Worm (Caenorhabditis elegans) whole organism, L3 larva: ENCODE results near the gene rpn-11.

Source experiments
- R02D3.7 ChIP-seq: fragments of 150-350 bp; optimal IDR thresholded peaks from 2 replicates; lab custom pipeline; 2014; ENCODE audit warnings: missing biosample characterization, missing genetic modification characterization
- ZK546.5 ChIP-seq: sonication (generic microtip); optimal IDR thresholded peaks from 2 replicates; lab custom pipeline; 2017; ENCODE audit warnings: missing biosample characterization, missing genetic modification characterization
- aly-2 ChIP-seq: fragments of 150-350 bp; optimal IDR thresholded peaks from 2 replicates; lab custom pipeline; 2014; ENCODE audit warnings: missing biosample characterization, missing genetic modification characterization
- ama-1 ChIP-seq: fragments of 150-350 bp; optimal IDR thresholded peaks from 2 replicates; lab custom pipeline; 2018
- ceh-16 ChIP-seq: sonication (generic microtip); optimal IDR thresholded peaks from 2 replicates; lab custom pipeline; 2017; ENCODE audit warnings: missing biosample characterization, missing genetic modification characterization
- ceh-28 ChIP-seq: fragments of 150-350 bp; optimal IDR thresholded peaks from 2 replicates; lab custom pipeline; 2014; ENCODE audit warnings: missing biosample characterization, missing genetic modification reagents, missing genetic modification characterization
- ceh-82 ChIP-seq: fragments of 150-350 bp; optimal IDR thresholded peaks from 2 replicates; lab custom pipeline; 2014; ENCODE audit warnings: missing biosample characterization, missing genetic modification characterization
- ceh-9 ChIP-seq: sonication (generic microtip); optimal IDR thresholded peaks from 2 replicates; lab custom pipeline; 2018; ENCODE audit warnings: missing biosample characterization, missing genetic modification characterization
- daf-12 ChIP-seq: fragments of 150-350 bp; optimal IDR thresholded peaks from 2 replicates; lab custom pipeline; 2014; ENCODE audit warnings: missing biosample characterization, missing genetic modification reagents, missing genetic modification characterization
- egl-5 ChIP-seq: fragments of 150-350 bp; optimal IDR thresholded peaks from 2 replicates; lab custom pipeline; 2017; ENCODE audit warnings: missing biosample characterization, missing genetic modification reagents, missing genetic modification characterization, inconsistent platforms
- elt-1 ChIP-seq: fragments of 150-350 bp; optimal IDR thresholded peaks from 2 replicates; lab custom pipeline; 2014; ENCODE audit warnings: missing biosample characterization, missing genetic modification characterization
- elt-3 ChIP-seq, 3 experiments: fragments of 150-350 bp in 1 of 3; sonication (generic microtip) in 2 of 3; optimal IDR thresholded peaks; 2 replicates in 2 of 3; 4 replicates in 1 of 3; lab custom pipeline; 2014 to 2017; ENCODE audit warnings: missing biosample characterization in 3 of 3, missing genetic modification characterization in 3 of 3
- eor-1 ChIP-seq, 2 experiments: fragments of 150-350 bp; optimal IDR thresholded peaks; 2 replicates each; lab custom pipeline; 2014 to 2018; ENCODE audit warnings: missing biosample characterization in 2 of 2, missing genetic modification characterization in 2 of 2
- fkh-2 ChIP-seq: fragments of 150-350 bp; optimal IDR thresholded peaks from 2 replicates; lab custom pipeline; 2014; ENCODE audit warnings: missing biosample characterization, missing genetic modification reagents, missing genetic modification characterization
- fos-1 ChIP-seq: fragments of 150-350 bp; optimal IDR thresholded peaks from 2 replicates; lab custom pipeline; 2014; ENCODE audit warnings: missing biosample characterization, missing genetic modification characterization
- jun-1 ChIP-seq: fragments of 150-350 bp; optimal IDR thresholded peaks from 2 replicates; lab custom pipeline; 2014; ENCODE audit warnings: missing biosample characterization, missing genetic modification reagents, missing genetic modification characterization
- lin-39 ChIP-seq: fragments of 150-350 bp; optimal IDR thresholded peaks from 2 replicates; lab custom pipeline; 2018; ENCODE audit warnings: missing biosample characterization, missing genetic modification reagents, missing genetic modification characterization
- lsy-12 ChIP-seq: sonication (generic microtip); optimal IDR thresholded peaks from 2 replicates; lab custom pipeline; 2016; ENCODE audit warnings: mild to moderate bottlenecking, missing genetic modification characterization, missing compliant biosample characterization
- mml-1 ChIP-seq: fragments of 150-350 bp; sonication (generic microtip); optimal IDR thresholded peaks from 3 replicates; lab custom pipeline; 2014; ENCODE audit warnings: missing biosample characterization, missing genetic modification characterization
- nfya-1 ChIP-seq: sonication (generic microtip); optimal IDR thresholded peaks from 2 replicates; lab custom pipeline; 2017; ENCODE audit warnings: missing genetic modification characterization, mild to moderate bottlenecking, missing compliant biosample characterization, antibody characterized with exemption, moderate library complexity; ENCODE audit not compliant: insufficient read depth
- nhr-11 ChIP-seq: fragments of 150-350 bp; optimal IDR thresholded peaks from 2 replicates; lab custom pipeline; 2014; ENCODE audit warnings: missing biosample characterization, missing genetic modification characterization
- nhr-12 ChIP-seq: fragments of 150-350 bp; optimal IDR thresholded peaks from 2 replicates; lab custom pipeline; 2014; ENCODE audit warnings: missing biosample characterization, missing genetic modification characterization
- nhr-23 ChIP-seq: fragments of 150-350 bp; optimal IDR thresholded peaks from 2 replicates; lab custom pipeline; 2014; ENCODE audit warnings: missing biosample characterization, missing genetic modification reagents, missing genetic modification characterization
- nhr-237 ChIP-seq: fragments of 150-350 bp; optimal IDR thresholded peaks from 2 replicates; lab custom pipeline; 2014; ENCODE audit warnings: missing biosample characterization, missing genetic modification characterization
- nhr-25 ChIP-seq: sonication (generic microtip); optimal IDR thresholded peaks from 2 replicates; lab custom pipeline; 2017; ENCODE audit warnings: missing biosample characterization, missing genetic modification characterization
- nhr-28 ChIP-seq: fragments of 150-350 bp; optimal IDR thresholded peaks from 2 replicates; lab custom pipeline; 2014; ENCODE audit warnings: missing biosample characterization, missing genetic modification characterization
- nhr-67 ChIP-seq: fragments of 150-350 bp; optimal IDR thresholded peaks from 2 replicates; lab custom pipeline; 2014; ENCODE audit warnings: missing biosample characterization, missing genetic modification characterization
- nhr-76 ChIP-seq: fragments of 150-350 bp; sonication (generic microtip); optimal IDR thresholded peaks from 5 replicates; lab custom pipeline; 2014; ENCODE audit warnings: missing biosample characterization, missing genetic modification characterization
- nhr-77 ChIP-seq: fragments of 150-350 bp; optimal IDR thresholded peaks from 2 replicates; lab custom pipeline; 2014; ENCODE audit warnings: missing biosample characterization, missing genetic modification characterization
- pha-4 ChIP-seq: fragments of 150-350 bp; optimal IDR thresholded peaks from 2 replicates; lab custom pipeline; 2014; ENCODE audit warnings: missing biosample characterization, missing genetic modification reagents, missing genetic modification characterization
- sea-2 ChIP-seq: fragments of 150-350 bp; sonication (generic microtip); optimal IDR thresholded peaks from 4 replicates; lab custom pipeline; 2014; ENCODE audit warnings: missing biosample characterization, missing genetic modification reagents, missing genetic modification characterization
- skn-1 ChIP-seq: fragments of 150-350 bp; optimal IDR thresholded peaks from 2 replicates; lab custom pipeline; 2014; ENCODE audit warnings: missing biosample characterization, missing genetic modification characterization
- snpc-4 ChIP-seq: fragments of 150-350 bp; optimal IDR thresholded peaks from 2 replicates; lab custom pipeline; 2014; ENCODE audit warnings: missing biosample characterization, missing genetic modification characterization
- tbx-2 ChIP-seq: sonication (generic microtip); optimal IDR thresholded peaks from 2 replicates; lab custom pipeline; 2016; ENCODE audit warnings: mild to moderate bottlenecking, missing genetic modification characterization, missing compliant biosample characterization
- unc-39 ChIP-seq: sonication (generic microtip); optimal IDR thresholded peaks from 4 replicates; lab custom pipeline; 2017; ENCODE audit warnings: missing biosample characterization, missing genetic modification characterization
- zag-1 ChIP-seq: fragments of 150-350 bp; optimal IDR thresholded peaks from 2 replicates; lab custom pipeline; 2014; ENCODE audit warnings: missing biosample characterization, missing genetic modification characterization
- ztf-11 ChIP-seq: fragments of 150-350 bp; optimal IDR thresholded peaks from 2 replicates; lab custom pipeline; 2014; ENCODE audit warnings: missing biosample characterization, missing genetic modification characterization
- ztf-4 ChIP-seq: fragments of 150-350 bp; optimal IDR thresholded peaks from 2 replicates; lab custom pipeline; 2014; ENCODE audit warnings: missing biosample characterization, missing genetic modification characterization

Gene rpn-11

DNA sequence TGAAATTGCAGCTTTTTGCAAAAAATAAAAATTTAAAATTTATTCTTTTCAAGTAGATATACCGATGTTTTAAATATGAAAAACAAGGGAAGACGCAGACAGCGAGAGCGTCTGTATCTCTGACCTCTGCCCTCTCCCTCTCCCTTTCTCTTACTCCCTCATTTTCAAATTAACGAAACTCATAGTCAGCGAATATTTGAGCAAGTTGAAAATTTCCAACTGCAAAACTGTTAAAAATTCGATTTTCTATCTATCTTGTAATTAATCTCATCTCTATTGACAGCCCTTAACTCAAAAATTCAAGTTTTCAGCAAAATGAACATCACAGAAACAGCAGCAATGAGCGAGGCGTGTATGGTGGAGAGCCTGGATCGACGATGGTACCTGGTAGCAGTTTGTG, 38.4 kb upstream of the rpn-11 start, which contains the start of gene R11F4.2:
Gene R11F4.2, plus strand, starts transcription at position 301 of the 400 bp plus-strand sequence.
- TF ChIP-seq ceh-82 (tag; lab: Kevin White, UChicago), result no peak

DNA sequence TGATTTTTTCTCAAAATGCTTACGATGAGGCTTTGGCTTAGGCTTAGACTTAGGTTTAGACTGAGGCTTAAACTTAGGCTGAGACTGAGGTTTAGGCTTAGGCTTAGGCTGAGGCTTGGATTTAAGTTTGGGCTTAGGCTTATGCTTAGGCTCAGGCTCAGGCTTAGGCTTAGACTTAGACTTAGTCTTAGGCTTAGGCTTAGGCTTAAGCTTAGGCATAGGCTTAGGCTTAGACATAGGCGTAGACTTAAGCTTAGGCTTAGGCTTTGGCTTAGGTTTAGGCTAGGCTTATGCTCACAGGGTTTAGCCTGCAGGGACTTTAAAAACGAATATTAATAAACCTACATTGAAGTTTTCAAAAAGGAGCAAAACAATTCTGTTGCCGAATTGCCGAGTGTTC, 37.5 kb upstream of the rpn-11 start:
- TF ChIP-seq pha-4 (tag; lab: Kevin White, UChicago) (no peak), nhr-76 (tag; lab: Kevin White, UChicago) (no peak), lsy-12 (tag; lab: Kevin White, UChicago) (no peak), snpc-4 (tag; lab: Kevin White, UChicago) (no peak), nhr-12 (tag; lab: Kevin White, UChicago) (no peak), lin-39 (tag; lab: Kevin White, UChicago) (no peak), nhr-67 (no peak), elt-3 (tag; optimal IDR thresholded peaks at IDR 0.05; lab: Kevin White, UChicago) (no peak), daf-12 (tag; lab: Kevin White, UChicago) (no peak), ama-1 (lab: Kevin White, UChicago) (no peak), tbx-2 (no peak), nhr-237 (tag; lab: Kevin White, UChicago) (no peak), skn-1 (tag; lab: Kevin White, UChicago) (no peak), mml-1 (tag; lab: Kevin White, UChicago) (no peak), ztf-4 (tag; lab: Kevin White, UChicago) (no peak), sea-2 (GFP tag; lab: Kevin White, UChicago) (no peak)

DNA sequence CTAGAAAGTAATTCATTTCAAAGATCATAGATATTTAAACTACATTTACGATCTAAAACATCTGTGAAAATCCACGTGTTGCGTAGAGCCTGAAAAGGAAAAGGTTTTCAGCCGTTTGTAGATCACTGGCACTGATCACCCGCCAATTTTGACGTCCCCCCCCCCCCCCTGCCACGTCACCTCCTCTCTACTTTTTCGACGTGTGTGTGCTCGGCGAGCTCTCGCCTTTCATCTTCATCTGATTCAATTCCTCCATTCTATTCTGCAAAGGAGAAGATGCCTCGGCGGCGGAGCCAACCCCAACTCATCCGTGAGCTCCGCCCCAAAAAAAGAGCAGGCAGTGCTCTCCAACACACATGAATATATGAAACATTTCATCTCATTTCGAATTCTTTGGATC, 36.8 kb upstream of the rpn-11 start:
- TF ChIP-seq ceh-28, result no peak
- no peak for TF ChIP-seq nhr-11 (tag; lab: Kevin White, UChicago)
- no peak for TF ChIP-seq jun-1 (tag; lab: Kevin White, UChicago)
- TF ChIP-seq ama-1 (lab: Kevin White, UChicago), result no peak
- no peak for TF ChIP-seq nfya-1 (tag; lab: Kevin White, UChicago)
- no peak for TF ChIP-seq tbx-2
- TF ChIP-seq unc-39 (tag; lab: Kevin White, UChicago), result no peak
- no peak for TF ChIP-seq nhr-25
- no peak for TF ChIP-seq mml-1 (tag; lab: Kevin White, UChicago)
- TF ChIP-seq R02D3.7 (tag; lab: Kevin White, UChicago), result no peak

DNA sequence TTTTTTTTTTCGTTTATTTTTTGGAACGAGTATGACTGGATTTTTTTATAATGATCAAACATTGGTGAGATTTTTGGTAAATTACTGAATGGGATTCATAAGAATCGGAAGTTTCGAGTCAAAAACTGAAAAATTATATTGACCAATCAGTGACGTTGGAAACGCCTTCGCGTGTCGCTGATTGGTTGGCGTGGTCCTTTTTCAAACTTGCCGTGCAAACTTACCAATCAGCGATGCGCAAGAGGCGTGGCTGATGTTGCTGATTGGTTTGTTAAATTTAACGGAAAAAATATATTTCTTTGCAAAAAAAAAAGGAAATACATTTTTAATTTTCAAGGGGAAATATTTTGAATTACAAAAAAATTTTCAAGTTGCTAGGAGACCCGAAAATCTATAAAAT, 30.4 kb upstream of the rpn-11 start:
- TF ChIP-seq nfya-1 (tag; lab: Kevin White, UChicago) (peak; percentile 83), nhr-77 (tag; lab: Kevin White, UChicago) (no peak)

DNA sequence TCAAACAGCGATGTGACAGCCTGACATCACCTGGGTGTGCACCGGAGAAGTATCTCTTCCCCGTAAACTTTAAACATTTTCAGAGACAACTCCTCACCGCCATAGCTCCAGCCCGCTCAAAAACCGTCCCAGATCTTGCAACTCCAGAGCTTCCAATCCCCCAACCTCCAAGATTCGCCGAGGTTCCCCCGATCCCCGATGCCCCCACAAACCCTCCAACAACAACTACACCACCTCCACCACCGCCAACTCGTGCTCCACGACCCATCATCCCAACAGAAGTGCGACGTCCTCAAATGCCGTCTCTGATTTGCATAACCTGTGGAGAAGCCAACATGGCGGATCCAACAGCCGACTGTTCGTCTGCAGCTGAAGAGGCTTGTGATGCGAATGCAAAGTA, 26.7 kb upstream of the rpn-11 start:
- TF ChIP-seq unc-39 (tag; lab: Kevin White, UChicago) (no peak), fos-1 (tag; lab: Kevin White, UChicago) (no peak), zag-1 (no peak), sea-2 (GFP tag; lab: Kevin White, UChicago) (no peak), aly-2 (no peak), ZK546.5 (tag; lab: Kevin White, UChicago) (no peak), mml-1 (tag; lab: Kevin White, UChicago) (no peak), elt-3 (tag; optimal IDR thresholded peaks at IDR 0.05; lab: Kevin White, UChicago) (no peak), egl-5 (tag; lab: Kevin White, UChicago) (no peak), ama-1 (lab: Kevin White, UChicago) (no peak), skn-1 (tag; lab: Kevin White, UChicago) (no peak), nhr-28 (tag; lab: Kevin White, UChicago) (no peak)

DNA sequence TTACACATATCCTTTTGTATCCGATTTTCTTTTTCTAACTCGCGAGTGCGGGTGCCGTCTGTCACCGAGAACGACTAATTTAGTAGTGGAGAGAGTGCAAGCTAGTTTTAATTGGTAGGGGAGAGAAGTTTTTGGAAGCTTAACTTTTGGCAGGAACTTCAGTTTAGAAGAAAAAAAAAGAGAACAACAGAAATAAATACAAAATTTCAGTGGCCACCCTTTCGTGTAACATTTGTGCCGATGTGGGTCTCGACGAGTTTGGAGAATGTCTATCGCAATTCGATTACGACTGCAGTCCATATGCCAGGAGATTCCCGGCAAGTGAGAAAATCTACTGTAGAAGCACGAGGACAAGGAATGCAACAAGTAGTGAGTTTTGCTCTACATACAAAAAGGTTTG, 23.8 kb upstream of the rpn-11 start:
- TF ChIP-seq fkh-2 (tag; lab: Kevin White, UChicago), result no peak
- no peak for TF ChIP-seq eor-1 (tag; optimal IDR thresholded peaks at IDR 0.05; lab: Kevin White, UChicago)
- no peak for TF ChIP-seq R02D3.7 (tag; lab: Kevin White, UChicago)
- no peak for TF ChIP-seq pha-4 (tag; lab: Kevin White, UChicago)
- TF ChIP-seq ceh-16 (tag; lab: Kevin White, UChicago), result no peak
- no peak for TF ChIP-seq snpc-4 (tag; lab: Kevin White, UChicago)
- TF ChIP-seq tbx-2, result no peak
- no peak for TF ChIP-seq nhr-25
- no peak for TF ChIP-seq aly-2
- TF ChIP-seq ceh-9 (tag; lab: Kevin White, UChicago), result no peak
- no peak for TF ChIP-seq unc-39 (tag; lab: Kevin White, UChicago)
- no peak for TF ChIP-seq nhr-23
- TF ChIP-seq nhr-77 (tag; lab: Kevin White, UChicago), result no peak
- TF ChIP-seq nhr-12 (tag; lab: Kevin White, UChicago), result no peak
- TF ChIP-seq lin-39 (tag; lab: Kevin White, UChicago), result no peak
- no peak for TF ChIP-seq skn-1 (tag; lab: Kevin White, UChicago)
- no peak for TF ChIP-seq egl-5 (tag; lab: Kevin White, UChicago)
- no peak for TF ChIP-seq ztf-11 (tag; lab: Kevin White, UChicago)
- TF ChIP-seq elt-1, result no peak
- no peak for TF ChIP-seq ztf-4 (tag; lab: Kevin White, UChicago)
